Worm (Caenorhabditis elegans): ENCODE measurements around the gene T22E5.1.

ce11 chrX:6391491-6391890, 21.2 kb upstream of the T22E5.1 start, which contains the start of gene igcm-2:
- TF ChIP-seq nhr-28 (tag; optimal IDR thresholded peaks at IDR 0.05) (no peak), ztf-11 (tag; optimal IDR thresholded peaks at IDR 0.05) (no peak)
